Worm (Caenorhabditis elegans) whole organism, L2 larva: ENCODE results near the gene gpr-2.

Experiments used
- elt-1 ChIP-seq: fragments of 150-350 bp; optimal IDR thresholded peaks from 2 replicates; lab custom pipeline; 2014; ENCODE audit warnings: missing biosample characterization, missing genetic modification characterization
- nhr-11 ChIP-seq: fragments of 150-350 bp; optimal IDR thresholded peaks from 2 replicates; lab custom pipeline; 2014; ENCODE audit warnings: missing biosample characterization, missing genetic modification characterization
- nhr-129 ChIP-seq: fragments of 150-350 bp; optimal IDR thresholded peaks from 2 replicates; lab custom pipeline; 2014; ENCODE audit warnings: missing biosample characterization, missing genetic modification characterization
- ztf-4 ChIP-seq: fragments of 150-350 bp; optimal IDR thresholded peaks from 2 replicates; lab custom pipeline; 2014; ENCODE audit warnings: missing biosample characterization, missing genetic modification characterization

- TF ChIP-seq ztf-4 (no peak), elt-1 (tag; lab: Kevin White, UChicago) (no peak), nhr-129 (tag; lab: Kevin White, UChicago) (no peak), nhr-11 (tag; lab: Kevin White, UChicago) (no peak)
These were observed 26.0 kb downstream of the gpr-2 start, which contains the start of gene crn-6 for ce11 chrIII:9366971-9367370.
